Worm (Caenorhabditis elegans) whole organism, young adult: ENCODE results near the gene asb-2.

ENCODE experiments used
- F49E8.2 ChIP-seq: sonication (generic microtip); optimal IDR thresholded peaks from 3 replicates; lab custom pipeline; 2017; ENCODE audit warnings: missing genetic modification characterization, mild to moderate bottlenecking, missing compliant biosample characterization, antibody characterized with exemption, moderate library complexity; ENCODE audit not compliant: insufficient read depth
- F55B11.4 ChIP-seq: sonication (generic microtip); optimal IDR thresholded peaks from 2 replicates; lab custom pipeline; 2016; ENCODE audit warnings: missing compliant biosample characterization, missing genetic modification characterization, borderline replicate concordance; ENCODE audit not compliant: insufficient read depth
- atf-7 ChIP-seq: sonication (generic microtip); optimal IDR thresholded peaks from 2 replicates; lab custom pipeline; 2017; ENCODE audit warnings: mild to moderate bottlenecking, missing genetic modification characterization, missing compliant biosample characterization
- egl-18 ChIP-seq: fragments of 200-800 bp; sonication (Bioruptor generic); IDR thresholded peaks from 2 replicates; pipeline ENCODE4 v1.3.6; 2022; ENCODE audit warnings: missing genetic modification reagents, missing genetic modification characterization, missing compliant biosample characterization
- him-1 ChIP-seq: sonication (generic microtip); optimal IDR thresholded peaks from 2 replicates; lab custom pipeline; 2016; ENCODE audit warnings: missing genotype, missing genetic modification reagents, missing genetic modification characterization, missing compliant biosample characterization
- lag-1 ChIP-seq: fragments of 200-800 bp; sonication (Bioruptor generic); IDR thresholded peaks from 2 replicates; pipeline ENCODE4 v1.3.6; 2022; ENCODE audit warnings: missing genetic modification reagents, missing genetic modification characterization, missing compliant biosample characterization
- pbrm-1 ChIP-seq: fragments of 200-800 bp; sonication (Bioruptor generic); IDR thresholded peaks from 2 replicates; pipeline ENCODE4 v1.3.6; 2022; ENCODE audit warnings: missing genetic modification reagents, missing genetic modification characterization, missing compliant biosample characterization
- pha-4 ChIP-seq: fragments of 150-350 bp; sonication (generic microtip); optimal IDR thresholded peaks from 2 replicates; lab custom pipeline; 2014; ENCODE audit warnings: missing biosample characterization, missing genetic modification reagents, missing genetic modification characterization
- somi-1 ChIP-seq: fragments of 200-800 bp; sonication (Bioruptor generic); optimal IDR thresholded peaks from 2 replicates; lab custom pipeline; 2018; ENCODE audit warnings: mild to moderate bottlenecking, missing genetic modification characterization, missing compliant biosample characterization

ce11 chrX:4503259-4503658 is 33.7 kb downstream of the asb-2 start:
- TF ChIP-seq him-1: no peak
- no peak for TF ChIP-seq egl-18
- no peak for TF ChIP-seq pha-4 (tag; lab: Kevin White, UChicago)
- no peak for TF ChIP-seq F49E8.2 (tag; lab: Kevin White, UChicago)
- TF ChIP-seq pbrm-1 (GFP tag; lab: Robert Waterston, UW): no peak
- no peak for TF ChIP-seq F55B11.4 (tag; lab: Kevin White, UChicago)
- no peak for TF ChIP-seq atf-7 (tag; lab: Kevin White, UChicago)
- TF ChIP-seq somi-1 (GFP tag; lab: Kevin White, UChicago): no peak
- no peak for TF ChIP-seq lag-1 (GFP tag; lab: Robert Waterston, UW)
